Worm (Caenorhabditis elegans): ENCODE measurements around the gene trm-2A.

- TF ChIP-seq drap-1 (GFP tag; optimal IDR thresholded peaks at IDR 0.05): no peak
- no peak for TF ChIP-seq unc-62 (GFP tag; optimal IDR thresholded peaks at IDR 0.05)
- TF ChIP-seq flh-1 (GFP tag; optimal IDR thresholded peaks at IDR 0.05): no peak
- no peak for TF ChIP-seq nhr-237 (tag; optimal IDR thresholded peaks at IDR 0.05)
- TF ChIP-seq pha-4 (tag; optimal IDR thresholded peaks at IDR 0.05): no peak
- no peak for TF ChIP-seq lsy-2 (tag; optimal IDR thresholded peaks at IDR 0.05)
- no peak for TF ChIP-seq elt-1 (tag; optimal IDR thresholded peaks at IDR 0.05; ENCODE audit: borderline replicate concordance, insufficient read depth)
- no peak for TF ChIP-seq ces-1 (GFP tag; optimal IDR thresholded peaks at IDR 0.05)
- TF ChIP-seq elt-3 (tag; optimal IDR thresholded peaks at IDR 0.05): no peak
- no peak for TF ChIP-seq nhr-12 (tag; optimal IDR thresholded peaks at IDR 0.05)
- TF ChIP-seq cnd-1 (tag; optimal IDR thresholded peaks at IDR 0.05): no peak
- no peak for TF ChIP-seq lin-13 (tag; optimal IDR thresholded peaks at IDR 0.05)
Measured at ce11 chrV:879171-879570, 25.6 kb upstream of the trm-2A start, which contains the start of gene srg-53.
